Fruit fly (Drosophila melanogaster) whole organism, embryonic: ENCODE results near the gene CG7465.
A peak's percentile ranks its signal among the peaks of the same experiment; 100 is the strongest.

Experiments used
- ATbp ChIP-seq: fragments of 200-800 bp; sonication (Bioruptor generic); optimal IDR thresholded peaks from 2 replicates; lab custom pipeline; 2017; ENCODE audit warnings: missing biosample characterization, mild to moderate bottlenecking, missing genetic modification characterization, missing genetic modification reagents
- Asciz ChIP-seq: fragments of 200-800 bp; sonication (Bioruptor generic); optimal IDR thresholded peaks from 2 replicates; lab custom pipeline; 2017; ENCODE audit warnings: missing biosample characterization, mild to moderate bottlenecking, missing genetic modification characterization, missing genetic modification reagents
- Awh ChIP-seq: fragments of 200-800 bp; sonication (Bioruptor generic); IDR thresholded peaks from 2 replicates; pipeline ENCODE4, ENCODE4 v1.3.6; 2022; ENCODE audit warnings: missing biosample characterization, missing genetic modification characterization
- CG10654 ChIP-seq: fragments of 200-800 bp; sonication (Bioruptor generic); optimal IDR thresholded peaks from 2 replicates; lab custom pipeline; 2016; ENCODE audit warnings: missing biosample characterization, missing genetic modification characterization
- CG11723 ChIP-seq: fragments of 200-800 bp; sonication (Bioruptor generic); optimal IDR thresholded peaks from 2 replicates; lab custom pipeline; 2017; ENCODE audit warnings: missing biosample characterization, mild to moderate bottlenecking, missing genetic modification characterization
- CG12744 ChIP-seq: fragments of 200-800 bp; sonication (Bioruptor generic); optimal IDR thresholded peaks from 2 replicates; lab custom pipeline; 2016; ENCODE audit warnings: missing biosample characterization, missing genetic modification characterization
- CG12942 ChIP-seq: fragments of 200-800 bp; sonication (Bioruptor generic); optimal IDR thresholded peaks from 3 replicates; lab custom pipeline; 2016; ENCODE audit warnings: missing biosample characterization, missing genetic modification characterization
- CG13894 ChIP-seq: fragments of 200-800 bp; sonication (Bioruptor generic); optimal IDR thresholded peaks from 3 replicates; lab custom pipeline; 2018; ENCODE audit warnings: missing biosample characterization, mild to moderate bottlenecking, missing genetic modification characterization, moderate library complexity
- CG15514 ChIP-seq: fragments of 200-800 bp; sonication (Bioruptor generic); optimal IDR thresholded peaks from 3 replicates; lab custom pipeline; 2017; ENCODE audit warnings: missing biosample characterization, missing genetic modification characterization, mild to moderate bottlenecking, moderate library complexity, missing genetic modification reagents
- CG18619 ChIP-seq: fragments of 200-800 bp; sonication (Bioruptor generic); optimal IDR thresholded peaks from 3 replicates; lab custom pipeline; 2017; ENCODE audit warnings: missing biosample characterization, mild to moderate bottlenecking, missing genetic modification characterization
- CG31224 ChIP-seq: fragments of 200-800 bp; sonication (Bioruptor generic); IDR thresholded peaks from 2 replicates; pipeline ENCODE4 v1.3.6; 2022; ENCODE audit warnings: missing biosample characterization, missing genetic modification characterization
- CG32532 ChIP-seq: fragments of 200-800 bp; sonication (Bioruptor generic); IDR thresholded peaks from 2 replicates; pipeline ENCODE4 v1.3.6; 2022; ENCODE audit warnings: missing biosample characterization, missing genetic modification characterization
- CG32767 ChIP-seq: fragments of 200-800 bp; sonication (Bioruptor generic); IDR thresholded peaks from 2 replicates; pipeline ENCODE4 v1.3.6; 2022; ENCODE audit warnings: missing biosample characterization, missing genetic modification characterization
- CG3281 ChIP-seq: fragments of 200-800 bp; sonication (Bioruptor generic); optimal IDR thresholded peaks from 3 replicates; lab custom pipeline; 2017; ENCODE audit warnings: missing biosample characterization, mild to moderate bottlenecking, missing genetic modification characterization
- CG34376 ChIP-seq: fragments of 200-800 bp; sonication (Bioruptor generic); optimal IDR thresholded peaks from 2 replicates; lab custom pipeline; 2018; ENCODE audit warnings: missing biosample characterization, mild to moderate bottlenecking, missing genetic modification characterization
- CG34422 ChIP-seq: fragments of 200-800 bp; sonication (Bioruptor generic); IDR thresholded peaks from 3 replicates; pipeline ENCODE4 v1.3.6; 2022; ENCODE audit warnings: missing biosample characterization, missing genetic modification characterization
- CG4328 ChIP-seq: fragments of 200-800 bp; sonication (Bioruptor generic); optimal IDR thresholded peaks from 3 replicates; lab custom pipeline; 2017; ENCODE audit warnings: missing biosample characterization, missing genetic modification reagents, missing genetic modification characterization
- CG6175 ChIP-seq: fragments of 200-800 bp; sonication (Bioruptor generic); IDR thresholded peaks from 3 replicates; pipeline ENCODE4 v1.3.6; 2022; ENCODE audit warnings: missing biosample characterization, missing genetic modification characterization
- CG6254 ChIP-seq: fragments of 200-800 bp; sonication (Bioruptor generic); optimal IDR thresholded peaks from 3 replicates; lab custom pipeline; 2017; ENCODE audit warnings: mild to moderate bottlenecking, missing biosample characterization, missing genetic modification reagents, missing genetic modification characterization
- CG6654 ChIP-seq: fragments of 200-800 bp; sonication (Bioruptor generic); optimal IDR thresholded peaks from 2 replicates; lab custom pipeline; 2017; ENCODE audit warnings: missing biosample characterization, mild to moderate bottlenecking, missing genetic modification characterization
- CG8478 ChIP-seq: fragments of >200 bp; optimal IDR thresholded peaks from 2 replicates; lab custom pipeline; 2018
- CG8944 ChIP-seq: fragments of 200-800 bp; sonication (Bioruptor generic); optimal IDR thresholded peaks from 3 replicates; lab custom pipeline; 2016; ENCODE audit warnings: missing biosample characterization, missing genetic modification characterization
- CG9437 ChIP-seq: fragments of 200-800 bp; sonication (Bioruptor generic); optimal IDR thresholded peaks from 2 replicates; lab custom pipeline; 2018; ENCODE audit warnings: missing biosample characterization, mild to moderate bottlenecking, missing genetic modification characterization
- CG9609 ChIP-seq: fragments of 200-800 bp; sonication (Bioruptor generic); optimal IDR thresholded peaks from 3 replicates; lab custom pipeline; 2016; ENCODE audit warnings: missing biosample characterization, missing genetic modification characterization
- Dip3 ChIP-seq: fragments of 200-800 bp; sonication (Bioruptor generic); optimal IDR thresholded peaks from 3 replicates; lab custom pipeline; 2016; ENCODE audit warnings: missing biosample characterization, missing genetic modification characterization
- Dll ChIP-seq: fragments of 200-800 bp; sonication (Bioruptor generic); IDR thresholded peaks from 4 replicates; pipeline ENCODE4 v1.3.6; 2022; ENCODE audit warnings: missing biosample characterization, missing genetic modification characterization; ENCODE audit not compliant: partially characterized antibody
- Fer1 ChIP-seq: fragments of 200-800 bp; sonication (Bioruptor generic); optimal IDR thresholded peaks from 2 replicates; lab custom pipeline; 2017; ENCODE audit warnings: missing biosample characterization, mild to moderate bottlenecking, missing genetic modification characterization
- Mes4 ChIP-seq: fragments of 200-800 bp; sonication (Bioruptor generic); optimal IDR thresholded peaks from 2 replicates; lab custom pipeline; 2016; ENCODE audit warnings: missing biosample characterization, missing genetic modification characterization
- NC2β ChIP-seq: fragments of 200-800 bp; sonication (Bioruptor generic); optimal IDR thresholded peaks from 2 replicates; lab custom pipeline; 2016; ENCODE audit warnings: missing biosample characterization, missing genetic modification characterization
- NK7.1 ChIP-seq: fragments of 200-800 bp; sonication (Bioruptor generic); optimal IDR thresholded peaks from 3 replicates; lab custom pipeline; 2016; ENCODE audit warnings: missing biosample characterization, missing genetic modification characterization
- Pdp1 ChIP-seq, 2 experiments: fragments of 200-800 bp; sonication (Bioruptor generic); optimal IDR thresholded peaks; 3 replicates each; lab custom pipeline; 2016; ENCODE audit warnings: missing biosample characterization in 2 of 2, missing genetic modification characterization in 2 of 2, mild to moderate bottlenecking in 1 of 2, moderate library complexity in 1 of 2
- Rfx ChIP-seq: fragments of 200-800 bp; sonication (Bioruptor generic); IDR thresholded peaks from 2 replicates; pipeline ENCODE4 v1.3.6; 2022; ENCODE audit warnings: missing biosample characterization, missing genetic modification characterization
- Sox102F ChIP-seq: fragments of 200-800 bp; sonication (Bioruptor generic); optimal IDR thresholded peaks from 2 replicates; lab custom pipeline; 2018; ENCODE audit warnings: missing biosample characterization, mild to moderate bottlenecking, missing genetic modification characterization, moderate library complexity
- Sry-β ChIP-seq: fragments of 200-800 bp; sonication (Bioruptor generic); optimal IDR thresholded peaks from 2 replicates; lab custom pipeline; 2018; ENCODE audit warnings: missing biosample characterization, mild to moderate bottlenecking, missing genetic modification characterization, moderate library complexity
- ap ChIP-seq: fragments of 200-800 bp; sonication (Bioruptor generic); IDR thresholded peaks from 2 replicates; pipeline ENCODE4 v1.3.6; 2022; ENCODE audit warnings: missing biosample characterization, missing genetic modification characterization
- bcd ChIP-seq: fragments of 200-800 bp; sonication (Bioruptor generic); optimal IDR thresholded peaks from 2 replicates; lab custom pipeline; 2017; ENCODE audit warnings: missing biosample characterization, mild to moderate bottlenecking, missing genetic modification characterization
- cwo ChIP-seq: fragments of 200-800 bp; sonication (Bioruptor generic); optimal IDR thresholded peaks from 3 replicates; lab custom pipeline; 2017; ENCODE audit warnings: missing biosample characterization, missing genetic modification characterization, mild to moderate bottlenecking, moderate library complexity, missing genetic modification reagents
- dm ChIP-seq: fragments of 200-800 bp; sonication (Bioruptor generic); optimal IDR thresholded peaks from 3 replicates; lab custom pipeline; 2016; ENCODE audit warnings: missing biosample characterization, missing genetic modification characterization
- gcm ChIP-seq: fragments of 200-800 bp; sonication (Bioruptor generic); optimal IDR thresholded peaks from 2 replicates; lab custom pipeline; 2019; ENCODE audit warnings: missing biosample characterization, mild to moderate bottlenecking, missing genetic modification characterization, moderate library complexity
- grn ChIP-seq: fragments of 200-800 bp; sonication (Bioruptor generic); optimal IDR thresholded peaks from 3 replicates; lab custom pipeline; 2017; ENCODE audit warnings: missing biosample characterization, missing genetic modification characterization
- insv ChIP-seq, 2 experiments: fragments of 200-800 bp; sonication (Bioruptor generic); optimal IDR thresholded peaks; 3 replicates each; lab custom pipeline; 2016 to 2018; ENCODE audit warnings: missing biosample characterization in 2 of 2, missing genetic modification characterization in 2 of 2
- jigr1 ChIP-seq: fragments of 200-800 bp; sonication (Bioruptor generic); IDR thresholded peaks from 3 replicates; pipeline ENCODE4 v1.3.6; 2022; ENCODE audit warnings: missing biosample characterization, missing genetic modification characterization
- kah ChIP-seq: fragments of 200-800 bp; sonication (Bioruptor generic); optimal IDR thresholded peaks from 2 replicates; lab custom pipeline; 2018; ENCODE audit warnings: missing biosample characterization, mild to moderate bottlenecking, missing genetic modification characterization
- lilli ChIP-seq: fragments of 200-800 bp; sonication (Bioruptor generic); optimal IDR thresholded peaks from 3 replicates; lab custom pipeline; 2016; ENCODE audit warnings: missing biosample characterization, missing genetic modification characterization
- lmd ChIP-seq: fragments of 200-800 bp; sonication (Bioruptor generic); IDR thresholded peaks from 2 replicates; pipeline ENCODE4 v1.3.6; 2022; ENCODE audit warnings: missing biosample characterization, missing genetic modification characterization
- mam ChIP-seq: fragments of 200-800 bp; sonication (Bioruptor generic); optimal IDR thresholded peaks from 3 replicates; lab custom pipeline; 2016; ENCODE audit warnings: missing biosample characterization, missing genetic modification characterization
- peb ChIP-seq: fragments of 200-800 bp; sonication (Bioruptor generic); IDR thresholded peaks from 2 replicates; pipeline ENCODE4 v1.3.6; 2022; ENCODE audit warnings: missing biosample characterization, missing genetic modification characterization
- slp2 ChIP-seq: fragments of 200-800 bp; sonication (Bioruptor generic); optimal IDR thresholded peaks from 2 replicates; lab custom pipeline; 2016; ENCODE audit warnings: missing biosample characterization, missing genetic modification characterization
- tap ChIP-seq: fragments of 200-800 bp; optimal IDR thresholded peaks from 3 replicates; lab custom pipeline; 2019; ENCODE audit warnings: missing biosample characterization, mild to moderate bottlenecking, missing genetic modification characterization, moderate library complexity
- trem ChIP-seq: fragments of 200-800 bp; optimal IDR thresholded peaks from 3 replicates; lab custom pipeline; 2019; ENCODE audit warnings: missing biosample characterization, mild to moderate bottlenecking, missing genetic modification characterization, moderate library complexity
- twi ChIP-seq: fragments of 200-800 bp; optimal IDR thresholded peaks from 2 replicates; lab custom pipeline; 2019; ENCODE audit warnings: missing biosample characterization, mild to moderate bottlenecking, missing genetic modification characterization, moderate library complexity
- wor ChIP-seq: fragments of 200-800 bp; sonication (Bioruptor generic); IDR thresholded peaks from 2 replicates; pipeline ENCODE4 v1.3.6; 2022; ENCODE audit warnings: missing biosample characterization, missing genetic modification characterization

The CG7465 gene

DNA sequence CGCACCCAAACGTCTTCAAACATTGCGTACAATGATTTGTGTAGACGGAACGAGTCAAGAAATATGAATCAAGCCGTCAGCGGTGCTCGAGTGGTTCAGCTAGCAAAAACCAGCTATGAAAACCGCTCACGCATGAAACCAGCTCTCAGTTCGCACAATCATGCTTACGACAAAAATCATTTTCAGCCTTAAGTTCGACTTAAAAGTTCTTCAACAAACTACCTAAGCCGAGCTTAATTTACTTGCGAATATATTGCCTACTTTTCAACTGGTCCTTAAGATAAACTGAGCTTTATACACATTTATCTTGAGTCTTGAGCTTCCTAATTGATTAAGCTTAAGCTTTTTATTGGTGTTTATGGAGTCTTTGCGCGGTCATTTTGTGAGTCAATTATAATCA lies 39.9 kb upstream of the CG7465 start:
- no peak for TF ChIP-seq CG18619 (GFP tag; lab: Kevin White, UChicago)
- TF ChIP-seq bcd (GFP tag; lab: Kevin White, UChicago) = no peak
- peak; percentile 88 for TF ChIP-seq CG9437 (GFP tag; lab: Kevin White, UChicago)
- TF ChIP-seq CG6254 = no peak
- TF ChIP-seq NK7.1 (GFP tag; lab: Kevin White, UChicago) = no peak
- no peak for TF ChIP-seq CG8944
- TF ChIP-seq CG32767 = no peak
- TF ChIP-seq Dll = 0 out of 4 replicates have a peak, but pooled peaks have one; percentile 17
- peak; percentile 97 for TF ChIP-seq CG15514 (GFP tag; lab: Kevin White, UChicago)
- no peak for TF ChIP-seq ATbp (GFP tag; lab: Kevin White, UChicago)
- no peak for TF ChIP-seq cwo (GFP tag; lab: Kevin White, UChicago)
- TF ChIP-seq CG6175 (GFP tag; lab: Robert Waterston, UW) = no peak
- no peak for TF ChIP-seq peb (GFP tag; lab: Robert Waterston, UW)
- TF ChIP-seq mam (GFP tag; lab: Kevin White, UChicago) = no peak
- no peak for TF ChIP-seq CG12942 (GFP tag; lab: Kevin White, UChicago)
- TF ChIP-seq grn (GFP tag; lab: Kevin White, UChicago) = no peak
- TF ChIP-seq Dip3 (GFP tag; lab: Kevin White, UChicago) = no peak
- TF ChIP-seq CG12744 = no peak
- no peak for TF ChIP-seq Fer1
- no peak for TF ChIP-seq CG11723 (GFP tag; lab: Kevin White, UChicago)
- TF ChIP-seq CG8478 = no peak
- TF ChIP-seq NC2β (GFP tag; lab: Kevin White, UChicago) = no peak
- TF ChIP-seq CG31224 (GFP tag; lab: Robert Waterston, UW) = no peak
- TF ChIP-seq kah (GFP tag; lab: Kevin White, UChicago) = no peak
- no peak for TF ChIP-seq CG34376 (GFP tag; lab: Kevin White, UChicago)
- TF ChIP-seq CG3281 (GFP tag; lab: Kevin White, UChicago) = no peak
- no peak for TF ChIP-seq Mes4
- TF ChIP-seq CG6654 (GFP tag; lab: Kevin White, UChicago) = no peak
- TF ChIP-seq Sry-β = peak; percentile 64
- no peak for TF ChIP-seq tap (tag; lab: Kevin White, UChicago)
- TF ChIP-seq wor (GFP tag; lab: Robert Waterston, UW) = no peak
- no peak for TF ChIP-seq trem (tag; lab: Kevin White, UChicago)
- TF ChIP-seq Sox102F (GFP tag; lab: Kevin White, UChicago) = no peak
- no peak for TF ChIP-seq CG10654
- TF ChIP-seq twi (tag; lab: Kevin White, UChicago) = no peak
- no peak for TF ChIP-seq lilli (GFP tag; lab: Kevin White, UChicago)
- no peak for TF ChIP-seq Pdp1 (GFP tag; optimal IDR thresholded peaks at IDR 0.05; lab: Kevin White, UChicago)
- TF ChIP-seq CG13894 (tag; lab: Kevin White, UChicago) = peak; percentile 37
- TF ChIP-seq ap = no peak
- TF ChIP-seq jigr1 (GFP tag; lab: Robert Waterston, UW) = no peak
- no peak for TF ChIP-seq Asciz (GFP tag; lab: Kevin White, UChicago)
- no peak for TF ChIP-seq slp2 (GFP tag; lab: Kevin White, UChicago)
- TF ChIP-seq Awh (GFP tag; lab: Robert Waterston, UW) = no peak
- no peak for TF ChIP-seq gcm (GFP tag; lab: Kevin White, UChicago)
- no peak for TF ChIP-seq insv (GFP tag; optimal IDR thresholded peaks at IDR 0.05; lab: Kevin White, UChicago)
- peak; percentile 36; the same call in 1 of the 2 replicates for TF ChIP-seq Rfx
- TF ChIP-seq lmd (GFP tag; lab: Robert Waterston, UW) = no peak
- TF ChIP-seq CG34422 (GFP tag; lab: Robert Waterston, UW) = no peak
- no peak for TF ChIP-seq CG32532 (GFP tag; lab: Robert Waterston, UW)
- no peak for TF ChIP-seq CG9609 (GFP tag; lab: Kevin White, UChicago)
- no peak for TF ChIP-seq dm (GFP tag; lab: Kevin White, UChicago)
- no peak for TF ChIP-seq CG4328 (GFP tag; lab: Kevin White, UChicago)
